Worm (Caenorhabditis elegans): ENCODE data around the gene nhr-50.

The nhr-50 gene

ce11 chrV:16000433-16000832 lies at the start of gene nhr-50:
TSS of gene nhr-50 (minus strand) at chrV:16000631.
- TF ChIP-seq elt-1 (tag; optimal IDR thresholded peaks at IDR 0.05; ENCODE audit: borderline replicate concordance, insufficient read depth): no peak
- TF ChIP-seq pha-4 (tag; optimal IDR thresholded peaks at IDR 0.05): peak; percentile 36

- TF ChIP-seq ztf-11 (tag; optimal IDR thresholded peaks at IDR 0.05): no peak
- no peak for TF ChIP-seq hlh-1 (tag; optimal IDR thresholded peaks at IDR 0.05)
- TF ChIP-seq unc-120 (tag; optimal IDR thresholded peaks at IDR 0.05; ENCODE audit: poor library complexity, severe bottlenecking): no peak
- no peak for TF ChIP-seq zip-8 (tag; optimal IDR thresholded peaks at IDR 0.05)
- TF ChIP-seq mab-5 (tag; optimal IDR thresholded peaks at IDR 0.05): no peak
- TF ChIP-seq nhr-28 (tag; optimal IDR thresholded peaks at IDR 0.05): no peak
- TF ChIP-seq pha-4 (tag; optimal IDR thresholded peaks at IDR 0.05): no peak
- TF ChIP-seq blmp-1 (tag; optimal IDR thresholded peaks at IDR 0.05): no peak
Observed at ce11 chrV:16049177-16049576, 48.7 kb upstream of the nhr-50 start, which contains the start of gene best-12. TSS of gene best-12 (plus strand) at chrV:16049477.

DNA sequence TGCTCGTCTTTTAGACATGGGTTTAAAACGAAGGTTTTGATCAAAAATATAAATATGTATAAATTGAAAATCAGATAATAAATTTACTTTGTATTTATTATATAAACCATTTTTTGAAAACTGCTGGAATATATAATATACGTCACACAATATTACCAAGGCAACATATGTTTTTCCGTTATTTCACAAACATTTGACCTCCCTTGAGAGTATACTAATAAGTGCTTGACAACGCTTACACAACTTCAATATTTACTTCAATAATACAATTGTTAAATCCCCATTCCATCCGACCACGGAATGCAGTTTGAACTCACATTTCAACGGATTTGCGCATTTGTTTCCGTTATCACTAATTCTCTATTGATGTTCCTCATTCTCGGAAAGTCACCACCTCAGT lies 47.1 kb upstream of the nhr-50 start, which contains the start of gene str-198:
TSS of gene str-198 (plus strand) at position 301 of the 400 bp plus-strand sequence.
- TF ChIP-seq nhr-28 (tag; optimal IDR thresholded peaks at IDR 0.05): no peak
- no peak for TF ChIP-seq unc-120 (tag; optimal IDR thresholded peaks at IDR 0.05; ENCODE audit: poor library complexity, severe bottlenecking)
- TF ChIP-seq bed-3 (GFP tag; optimal IDR thresholded peaks at IDR 0.05): no peak
- TF ChIP-seq zip-8 (tag; optimal IDR thresholded peaks at IDR 0.05): no peak
- TF ChIP-seq mls-2 (tag; optimal IDR thresholded peaks at IDR 0.05): no peak
- no peak for TF ChIP-seq lsy-2 (tag; optimal IDR thresholded peaks at IDR 0.05)
- TF ChIP-seq ceh-39 (tag; optimal IDR thresholded peaks at IDR 0.05): no peak
- no peak for TF ChIP-seq snpc-4 (tag; optimal IDR thresholded peaks at IDR 0.05)
- no peak for TF ChIP-seq ceh-43 (GFP tag; optimal IDR thresholded peaks at IDR 0.05)
- TF ChIP-seq unc-39 (tag; optimal IDR thresholded peaks at IDR 0.05): no peak
- no peak for TF ChIP-seq ztf-11 (tag; optimal IDR thresholded peaks at IDR 0.05)
- TF ChIP-seq elt-3 (tag; optimal IDR thresholded peaks at IDR 0.05): no peak
- TF ChIP-seq nhr-2 (tag; optimal IDR thresholded peaks at IDR 0.05): no peak
- no peak for TF ChIP-seq flh-1 (GFP tag; optimal IDR thresholded peaks at IDR 0.05)
- no peak for TF ChIP-seq nhr-12 (tag; optimal IDR thresholded peaks at IDR 0.05)
- TF ChIP-seq drap-1 (GFP tag; optimal IDR thresholded peaks at IDR 0.05): no peak
- no peak for TF ChIP-seq ceh-83 (GFP tag; optimal IDR thresholded peaks at IDR 0.05)
- TF ChIP-seq lin-13 (tag; optimal IDR thresholded peaks at IDR 0.05): no peak
- no peak for TF ChIP-seq ham-2 (GFP tag; optimal IDR thresholded peaks at IDR 0.05)
- TF ChIP-seq mab-5 (tag; optimal IDR thresholded peaks at IDR 0.05): no peak

DNA sequence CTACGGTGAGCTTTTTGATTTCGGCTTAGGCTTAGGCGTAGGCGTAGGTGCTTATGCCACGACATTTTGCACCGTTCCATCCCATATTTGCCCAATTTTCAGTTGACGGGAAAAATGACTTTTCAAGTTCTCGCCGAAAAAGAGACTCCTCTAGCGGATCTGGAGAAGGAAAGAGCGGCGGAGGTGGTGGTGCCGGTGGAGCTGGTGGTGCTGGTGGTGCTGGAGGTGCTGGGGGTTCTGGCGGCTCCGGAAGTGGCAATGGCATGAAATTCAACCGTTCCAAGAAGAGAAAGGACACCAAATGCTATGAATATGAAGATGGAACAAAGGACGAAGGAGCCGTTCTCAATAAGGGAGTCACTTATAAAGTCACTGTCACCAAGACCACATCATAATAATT lies 46.6 kb upstream of the nhr-50 start:
- no peak for TF ChIP-seq unc-62 (GFP tag; optimal IDR thresholded peaks at IDR 0.05)

DNA sequence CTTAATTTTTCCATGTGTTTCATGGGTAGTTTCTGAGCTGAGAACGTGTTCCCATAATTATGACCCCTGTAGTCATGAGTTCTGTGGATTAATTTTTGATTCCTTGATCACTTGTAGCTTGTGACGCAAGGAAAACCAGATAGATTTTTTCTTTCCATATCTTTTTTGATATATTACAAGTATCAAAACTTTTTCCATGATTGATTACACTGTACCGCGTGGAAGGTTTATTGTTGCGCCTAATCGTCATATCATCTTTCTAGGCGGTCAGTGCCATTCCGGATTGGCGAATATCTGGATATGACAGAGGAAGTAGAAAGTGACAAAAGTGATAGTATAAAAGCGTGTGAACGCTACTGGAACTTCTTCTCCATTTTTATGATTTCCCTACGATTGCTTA lies 46.1 kb upstream of the nhr-50 start, which contains the start of gene ZK285.2:
TSS of gene ZK285.2 (plus strand) at position 301 of the 400 bp plus-strand sequence.
- TF ChIP-seq unc-120 (tag; optimal IDR thresholded peaks at IDR 0.05; ENCODE audit: poor library complexity, severe bottlenecking) (no peak), flh-1 (GFP tag; optimal IDR thresholded peaks at IDR 0.05) (no peak), tbx-8 (GFP tag; optimal IDR thresholded peaks at IDR 0.05) (no peak), nhr-12 (tag; optimal IDR thresholded peaks at IDR 0.05) (no peak), ceh-43 (GFP tag; optimal IDR thresholded peaks at IDR 0.05) (no peak), M03D4.4 (tag; optimal IDR thresholded peaks at IDR 0.05) (no peak), pha-4 (tag; optimal IDR thresholded peaks at IDR 0.05) (no peak)

ce11 chrV:16045837-16046236 lies 45.4 kb upstream of the nhr-50 start, which contains the start of gene T10C6.15:
TSS of gene T10C6.15 (minus strand) at chrV:16045940.
- TF ChIP-seq M03D4.4 (tag; optimal IDR thresholded peaks at IDR 0.05): no peak
- TF ChIP-seq nhr-12 (tag; optimal IDR thresholded peaks at IDR 0.05): no peak
- no peak for TF ChIP-seq ztf-11 (tag; optimal IDR thresholded peaks at IDR 0.05)
- no peak for TF ChIP-seq lin-13 (tag; optimal IDR thresholded peaks at IDR 0.05)
- no peak for TF ChIP-seq tbx-8 (GFP tag; optimal IDR thresholded peaks at IDR 0.05)

DNA sequence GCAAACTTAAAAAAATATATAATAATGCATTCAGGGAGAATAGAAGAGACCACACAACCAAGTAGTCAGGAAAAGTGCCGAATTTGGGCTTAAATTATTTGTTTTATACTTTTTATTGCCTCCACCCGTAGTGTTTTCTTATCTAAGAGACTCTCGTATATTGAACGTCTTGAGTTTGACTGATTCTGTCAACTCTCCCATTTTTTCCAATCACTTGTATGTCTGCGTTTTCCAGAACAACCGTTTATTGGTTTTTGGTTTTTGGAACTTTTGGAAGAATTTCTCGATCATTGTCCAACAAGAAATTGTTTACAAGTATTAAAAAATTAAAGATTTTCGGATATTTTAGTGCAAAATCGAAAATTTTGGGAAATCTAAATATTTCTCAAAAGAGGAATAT lies 43.3 kb upstream of the nhr-50 start:
- TF ChIP-seq nhr-237 (tag; optimal IDR thresholded peaks at IDR 0.05) (no peak), ces-1 (GFP tag; optimal IDR thresholded peaks at IDR 0.05) (no peak), zip-8 (tag; optimal IDR thresholded peaks at IDR 0.05) (no peak), bed-3 (GFP tag; optimal IDR thresholded peaks at IDR 0.05) (no peak), unc-39 (tag; optimal IDR thresholded peaks at IDR 0.05) (no peak), elt-1 (tag; optimal IDR thresholded peaks at IDR 0.05; ENCODE audit: borderline replicate concordance, insufficient read depth) (no peak), hlh-1 (tag; optimal IDR thresholded peaks at IDR 0.05) (no peak), ceh-43 (GFP tag; optimal IDR thresholded peaks at IDR 0.05) (no peak), ham-2 (GFP tag; optimal IDR thresholded peaks at IDR 0.05) (no peak), pha-4 (tag; optimal IDR thresholded peaks at IDR 0.05) (no peak), unc-120 (tag; optimal IDR thresholded peaks at IDR 0.05; ENCODE audit: poor library complexity, severe bottlenecking) (no peak), blmp-1 (tag; optimal IDR thresholded peaks at IDR 0.05) (no peak), nhr-28 (tag; optimal IDR thresholded peaks at IDR 0.05) (no peak)

All from whole organism, mixed stage, embryonic.